Fruit fly (Drosophila melanogaster): ENCODE measurements around the gene CG33272.
A peak's percentile ranks its signal among the peaks of the same experiment; 100 is the strongest.

Gene CG33272

dm6 chr3L:11552996-11553671 is 42.7 kb upstream of the CG33272 start (continued):
- TF ChIP-seq Rel (GFP tag; optimal IDR thresholded peaks at IDR 0.05) (peak; percentile 34), Rel (tag; optimal IDR thresholded peaks at IDR 0.05) (peak; percentile 41)

DNA sequence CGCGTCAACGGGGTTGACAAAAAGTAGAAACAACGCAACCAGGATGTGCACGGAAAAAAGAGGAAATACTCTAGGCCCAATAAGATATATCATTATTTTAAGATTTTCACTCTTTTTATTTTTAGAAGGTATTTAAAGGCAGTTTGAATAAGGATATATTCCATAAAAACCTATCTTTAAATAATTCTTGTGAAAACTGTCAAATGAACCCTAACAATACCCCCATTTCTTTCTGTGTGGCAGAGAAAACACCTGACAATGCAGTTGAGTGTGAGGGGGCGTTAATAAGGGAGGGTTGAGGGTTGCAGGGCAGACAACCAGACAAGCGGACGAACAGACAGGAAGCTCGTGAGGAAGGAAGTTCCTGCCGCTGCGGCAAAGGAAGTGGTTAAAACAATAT is 41.6 kb upstream of the CG33272 start:
- TF ChIP-seq dmrt93B (GFP tag; optimal IDR thresholded peaks at IDR 0.05) (no peak), Sp1 (GFP tag; optimal IDR thresholded peaks at IDR 0.05) (peak; percentile 29), HLH106 (tag; optimal IDR thresholded peaks at IDR 0.05) (peak; percentile 23), Hnf4 (GFP tag; optimal IDR thresholded peaks at IDR 0.05) (peak; percentile 21), CG9705 (GFP tag; optimal IDR thresholded peaks at IDR 0.05) (no peak), psq (GFP tag; optimal IDR thresholded peaks at IDR 0.05) (peak; percentile 12), rgr (GFP tag; optimal IDR thresholded peaks at IDR 0.05) (peak; percentile 43), br (GFP tag; optimal IDR thresholded peaks at IDR 0.05) (peak; percentile 15), foxo (GFP tag; optimal IDR thresholded peaks at IDR 0.05) (peak in 1 of 2 experiments; percentile 43), woc (GFP tag; optimal IDR thresholded peaks at IDR 0.05) (no peak), Vsx2 (GFP tag; optimal IDR thresholded peaks at IDR 0.05; ENCODE audit: partially characterized antibody) (no peak), OdsH (GFP tag; optimal IDR thresholded peaks at IDR 0.05) (peak; percentile 28), h (GFP tag; optimal IDR thresholded peaks at IDR 0.05) (peak; percentile 26), ey (GFP tag; optimal IDR thresholded peaks at IDR 0.05) (peak; percentile 39), CG32264 (GFP tag; optimal IDR thresholded peaks at IDR 0.05) (no peak), fru (GFP tag; optimal IDR thresholded peaks at IDR 0.05) (peak; percentile 46), brk (GFP tag; optimal IDR thresholded peaks at IDR 0.05) (peak; percentile 1), N (GFP tag; optimal IDR thresholded peaks at IDR 0.05) (no peak), Rel (GFP tag; optimal IDR thresholded peaks at IDR 0.05) (no peak), Rel (tag; optimal IDR thresholded peaks at IDR 0.05) (no peak)

dm6 chr3L:11550359-11551056 is 40.1 kb upstream of the CG33272 start:
- TF ChIP-seq Hr78 (GFP tag; optimal IDR thresholded peaks at IDR 0.05) (no peak), GATAd (GFP tag; optimal IDR thresholded peaks at IDR 0.05) (no peak)

DNA sequence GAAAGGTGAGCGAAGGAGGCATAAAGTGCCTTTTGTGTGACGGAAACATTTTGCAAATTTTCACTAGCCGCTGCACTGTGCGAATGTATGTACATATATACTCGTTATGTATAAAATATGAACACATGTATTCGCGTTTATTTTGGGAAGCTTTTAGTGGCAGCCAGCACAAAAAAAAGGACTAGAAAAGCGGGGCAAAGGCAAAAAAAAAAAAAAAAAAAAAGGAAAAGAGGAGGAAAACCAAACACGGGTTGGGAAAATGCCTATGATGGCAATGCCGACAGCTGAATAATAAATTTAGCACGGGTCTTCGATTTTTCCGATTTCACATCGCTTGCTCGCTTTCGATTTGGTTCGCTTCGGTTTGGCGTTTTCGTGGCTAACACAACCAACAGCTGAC is 39.0 kb upstream of the CG33272 start:
- TF ChIP-seq brk (GFP tag; optimal IDR thresholded peaks at IDR 0.05) (no peak), Dfd (GFP tag; optimal IDR thresholded peaks at IDR 0.05) (no peak), Hr78 (GFP tag; optimal IDR thresholded peaks at IDR 0.05) (no peak), Sp1 (GFP tag; optimal IDR thresholded peaks at IDR 0.05) (no peak), foxo (GFP tag; optimal IDR thresholded peaks at IDR 0.05) (no peak), h (GFP tag; optimal IDR thresholded peaks at IDR 0.05) (no peak), Mio (GFP tag; optimal IDR thresholded peaks at IDR 0.05) (no peak), CrebA (GFP tag; optimal IDR thresholded peaks at IDR 0.05; ENCODE audit: borderline replicate concordance) (no peak), Jra (GFP tag; optimal IDR thresholded peaks at IDR 0.05) (no peak), dsf (GFP tag; optimal IDR thresholded peaks at IDR 0.05; ENCODE audit: borderline replicate concordance) (no peak), usp (GFP tag; optimal IDR thresholded peaks at IDR 0.05) (no peak), fru (GFP tag; optimal IDR thresholded peaks at IDR 0.05) (no peak), Hr83 (GFP tag; optimal IDR thresholded peaks at IDR 0.05; ENCODE audit: poor library complexity, severe bottlenecking) (no peak), HLH106 (tag; optimal IDR thresholded peaks at IDR 0.05) (no peak)

DNA sequence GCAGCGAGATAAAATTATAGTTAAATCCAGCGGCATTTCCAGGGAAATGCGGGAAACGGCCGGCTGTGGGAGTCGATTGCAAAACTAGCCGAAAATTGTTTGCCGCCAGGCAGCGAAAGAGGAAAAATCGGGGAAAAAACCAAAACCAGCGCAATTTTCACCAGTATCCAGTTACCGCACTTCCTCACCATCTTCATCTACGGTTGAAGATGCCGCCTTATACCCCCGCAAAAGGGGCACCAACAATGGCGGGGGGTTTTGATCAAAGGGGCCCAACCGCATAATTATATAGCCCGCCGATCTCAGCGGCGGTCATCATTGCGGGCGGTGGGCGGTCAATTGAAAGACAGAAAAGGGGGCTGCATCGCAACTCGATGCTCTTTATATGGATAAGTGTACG is 37.6 kb upstream of the CG33272 start:
- TF ChIP-seq CG32264 (GFP tag; optimal IDR thresholded peaks at IDR 0.05): no peak
- no peak for TF ChIP-seq dmrt93B (GFP tag; optimal IDR thresholded peaks at IDR 0.05)
- no peak for TF ChIP-seq Vsx2 (GFP tag; optimal IDR thresholded peaks at IDR 0.05; ENCODE audit: partially characterized antibody)
- no peak for TF ChIP-seq dsf (GFP tag; optimal IDR thresholded peaks at IDR 0.05; ENCODE audit: borderline replicate concordance)
- no peak for TF ChIP-seq usp (GFP tag; optimal IDR thresholded peaks at IDR 0.05)
- no peak for TF ChIP-seq Myc (optimal IDR thresholded peaks at IDR 0.05)
- no peak for TF ChIP-seq CrebA (GFP tag; optimal IDR thresholded peaks at IDR 0.05; ENCODE audit: borderline replicate concordance)
- no peak for TF ChIP-seq sage (GFP tag; optimal IDR thresholded peaks at IDR 0.05)
- no peak for TF ChIP-seq Dfd (GFP tag; optimal IDR thresholded peaks at IDR 0.05)
- TF ChIP-seq br (GFP tag; optimal IDR thresholded peaks at IDR 0.05): no peak
- TF ChIP-seq woc (GFP tag; optimal IDR thresholded peaks at IDR 0.05): no peak
- TF ChIP-seq Rel (GFP tag; optimal IDR thresholded peaks at IDR 0.05): no peak
- no peak for TF ChIP-seq Rel (tag; optimal IDR thresholded peaks at IDR 0.05)
- TF ChIP-seq brk (GFP tag; optimal IDR thresholded peaks at IDR 0.05): no peak
- no peak for TF ChIP-seq CG9705 (GFP tag; optimal IDR thresholded peaks at IDR 0.05)
- TF ChIP-seq dl (GFP tag; optimal IDR thresholded peaks at IDR 0.05; ENCODE audit: insufficient read depth in 1 of 2, partially characterized antibody in 2 of 2): no peak

All from whole organism, wandering third instar larva.